Worm (Caenorhabditis elegans): ENCODE results near the gene srab-2.
A peak's percentile ranks its signal among the peaks of the same experiment; 100 is the strongest.

srab-2 gene

ce11 chrV:5064761-5065421 lies 39.9 kb downstream of the srab-2 start, which contains the start of gene mlk-1:
mlk-1 (minus strand) TSS chrV:5064811.
- TF ChIP-seq blmp-1 (tag; optimal IDR thresholded peaks at IDR 0.05; ENCODE audit: insufficient read depth) (peak; percentile 77), aly-2 (tag; optimal IDR thresholded peaks at IDR 0.05) (no peak), peb-1 (tag; optimal IDR thresholded peaks at IDR 0.05) (no peak), fos-1 (tag; optimal IDR thresholded peaks at IDR 0.05) (peak; percentile 43), mab-5 (tag; optimal IDR thresholded peaks at IDR 0.05) (no peak), nhr-237 (tag; optimal IDR thresholded peaks at IDR 0.05) (no peak), unc-39 (tag; optimal IDR thresholded peaks at IDR 0.05) (no peak), lin-11 (tag; optimal IDR thresholded peaks at IDR 0.05) (peak; percentile 6), elt-3 (tag; optimal IDR thresholded peaks at IDR 0.05) (no peak), nhr-12 (tag; optimal IDR thresholded peaks at IDR 0.05) (no peak), mbf-1 (tag; optimal IDR thresholded peaks at IDR 0.05) (no peak), C34F6.9 (tag; optimal IDR thresholded peaks at IDR 0.05) (peak; percentile 82), ztf-4 (tag; optimal IDR thresholded peaks at IDR 0.05) (no peak), alr-1 (tag; optimal IDR thresholded peaks at IDR 0.05) (no peak), nhr-11 (tag; optimal IDR thresholded peaks at IDR 0.05) (no peak), lin-13 (GFP tag; optimal IDR thresholded peaks at IDR 0.05) (peak; percentile 20), dmd-4 (tag; optimal IDR thresholded peaks at IDR 0.05) (no peak), crh-2 (tag; optimal IDR thresholded peaks at IDR 0.05) (peak; percentile 44), snpc-4 (tag; optimal IDR thresholded peaks at IDR 0.05) (no peak), ztf-11 (tag; optimal IDR thresholded peaks at IDR 0.05) (no peak), sem-4 (tag; optimal IDR thresholded peaks at IDR 0.05) (no peak), R02D3.7 (tag; optimal IDR thresholded peaks at IDR 0.05) (no peak), ama-1 (optimal IDR thresholded peaks at IDR 0.05) (peak; percentile 68), sma-9 (GFP tag; optimal IDR thresholded peaks at IDR 0.05) (peak; percentile 60), sma-9 (tag; optimal IDR thresholded peaks at IDR 0.05) (no peak), nhr-10 (tag; optimal IDR thresholded peaks at IDR 0.05) (no peak), nhr-21 (tag; optimal IDR thresholded peaks at IDR 0.05) (peak; percentile 46), unc-62 (GFP tag; optimal IDR thresholded peaks at IDR 0.05) (no peak), sma-3 (GFP tag; optimal IDR thresholded peaks at IDR 0.05) (no peak), elt-1 (tag; optimal IDR thresholded peaks at IDR 0.05) (no peak), lsy-2 (tag; optimal IDR thresholded peaks at IDR 0.05) (peak; percentile 17 to 71), zag-1 (tag; optimal IDR thresholded peaks at IDR 0.05) (peak; percentile 40), nhr-129 (tag; optimal IDR thresholded peaks at IDR 0.05) (peak; percentile 86), ceh-82 (tag; optimal IDR thresholded peaks at IDR 0.05) (no peak), egl-27 (tag; optimal IDR thresholded peaks at IDR 0.05) (no peak), ZK546.5 (tag; optimal IDR thresholded peaks at IDR 0.05) (no peak), nhr-77 (tag; optimal IDR thresholded peaks at IDR 0.05) (no peak), nhr-25 (tag; optimal IDR thresholded peaks at IDR 0.05) (peak; percentile 70), gmeb-1 (tag; optimal IDR thresholded peaks at IDR 0.05) (no peak), F13H6.1 (tag; optimal IDR thresholded peaks at IDR 0.05) (peak; percentile 86), nhr-23 (tag; optimal IDR thresholded peaks at IDR 0.05) (no peak), unc-55 (GFP tag; optimal IDR thresholded peaks at IDR 0.05) (peak; percentile 88), nhr-6 (tag; optimal IDR thresholded peaks at IDR 0.05) (peak; percentile 81), ztf-1 (GFP tag; conservative IDR thresholded peaks at IDR 0.05) (no peak), lin-39 (tag; optimal IDR thresholded peaks at IDR 0.05) (no peak), ceh-16 (tag; optimal IDR thresholded peaks at IDR 0.05) (no peak), mdl-1 (tag; optimal IDR thresholded peaks at IDR 0.05) (peak; percentile 4 to 62), Y55F3AM.14 (GFP tag; optimal IDR thresholded peaks at IDR 0.05) (peak; percentile 73), skn-1 (tag; optimal IDR thresholded peaks at IDR 0.05) (no peak)
